Fruit fly (Drosophila melanogaster) whole organism, embryonic: ENCODE measurements around the gene mRpS25.

Source experiments
- Awh ChIP-seq: fragments of 200-800 bp; sonication (Bioruptor generic); IDR thresholded peaks from 2 replicates; pipeline ENCODE4, ENCODE4 v1.3.6; 2022; ENCODE audit warnings: missing biosample characterization, missing genetic modification characterization
- CG10543 ChIP-seq: fragments of 200-800 bp; sonication (Bioruptor generic); optimal IDR thresholded peaks from 3 replicates; lab custom pipeline; 2017; ENCODE audit warnings: missing biosample characterization, mild to moderate bottlenecking, missing genetic modification characterization, moderate library complexity
- CG11093 ChIP-seq: fragments of 200-800 bp; sonication (Bioruptor generic); IDR thresholded peaks from 3 replicates; pipeline ENCODE4 v1.3.6; 2022; ENCODE audit warnings: missing biosample characterization, missing genetic modification characterization
- CG12744 ChIP-seq: fragments of 200-800 bp; sonication (Bioruptor generic); optimal IDR thresholded peaks from 2 replicates; lab custom pipeline; 2016; ENCODE audit warnings: missing biosample characterization, missing genetic modification characterization
- CG14710 ChIP-seq: fragments of 200-800 bp; sonication (Bioruptor generic); optimal IDR thresholded peaks from 3 replicates; lab custom pipeline; 2019; ENCODE audit warnings: missing biosample characterization, mild to moderate bottlenecking, missing genetic modification characterization, moderate library complexity
- CG15479 ChIP-seq: fragments of 200-800 bp; sonication (Bioruptor generic); optimal IDR thresholded peaks from 3 replicates; lab custom pipeline; 2019; ENCODE audit warnings: missing biosample characterization, mild to moderate bottlenecking, missing genetic modification characterization, moderate library complexity
- CG17361 ChIP-seq: fragments of 200-800 bp; sonication (Bioruptor generic); IDR thresholded peaks from 3 replicates; pipeline ENCODE4 v1.3.6; 2022; ENCODE audit warnings: missing biosample characterization, missing genetic modification characterization
- CG1832 ChIP-seq: fragments of 200-800 bp; sonication (Bioruptor generic); optimal IDR thresholded peaks from 2 replicates; lab custom pipeline; 2017; ENCODE audit warnings: missing biosample characterization, mild to moderate bottlenecking, missing genetic modification characterization, inconsistent platforms
- CG18599 ChIP-seq: fragments of 200-800 bp; sonication (Bioruptor generic); optimal IDR thresholded peaks from 3 replicates; lab custom pipeline; 2017; ENCODE audit warnings: missing biosample characterization, missing genetic modification characterization, mild to moderate bottlenecking, moderate library complexity, missing genetic modification reagents
- CG2199 ChIP-seq: fragments of 200-800 bp; sonication (Bioruptor generic); IDR thresholded peaks from 3 replicates; pipeline ENCODE4 v1.3.6; 2022; ENCODE audit warnings: missing biosample characterization, missing genetic modification characterization
- CG2712 ChIP-seq: fragments of 200-800 bp; optimal IDR thresholded peaks from 3 replicates; lab custom pipeline; 2019; ENCODE audit warnings: missing biosample characterization, mild to moderate bottlenecking, missing genetic modification characterization, moderate library complexity
- CG30020 ChIP-seq: fragments of 200-800 bp; optimal IDR thresholded peaks from 2 replicates; lab custom pipeline; 2019; ENCODE audit warnings: missing biosample characterization, mild to moderate bottlenecking, missing genetic modification characterization, moderate library complexity
- CG30403 ChIP-seq: fragments of 200-800 bp; sonication (Bioruptor generic); optimal IDR thresholded peaks from 3 replicates; lab custom pipeline; 2016; ENCODE audit warnings: missing biosample characterization, missing genetic modification characterization
- CG34376 ChIP-seq: fragments of 200-800 bp; sonication (Bioruptor generic); optimal IDR thresholded peaks from 2 replicates; lab custom pipeline; 2018; ENCODE audit warnings: missing biosample characterization, mild to moderate bottlenecking, missing genetic modification characterization
- CG4404 ChIP-seq: fragments of 200-800 bp; sonication (Bioruptor generic); IDR thresholded peaks from 2 replicates; pipeline ENCODE4 v1.3.6; 2022; ENCODE audit warnings: missing biosample characterization, missing genetic modification characterization
- CG4617 ChIP-seq: fragments of 200-800 bp; sonication (Bioruptor generic); optimal IDR thresholded peaks from 3 replicates; lab custom pipeline; 2016; ENCODE audit warnings: missing biosample characterization, missing genetic modification characterization, borderline replicate concordance
- CG6791 ChIP-seq: fragments of 200-800 bp; sonication (Bioruptor generic); IDR thresholded peaks from 3 replicates; pipeline ENCODE4 v1.3.6; 2022; ENCODE audit warnings: missing biosample characterization, missing genetic modification characterization; ENCODE audit not compliant: partially characterized antibody
- CG8765 ChIP-seq: fragments of 200-800 bp; sonication (Bioruptor generic); IDR thresholded peaks from 2 replicates; pipeline ENCODE4 v1.3.6; 2022; ENCODE audit warnings: missing biosample characterization, missing genetic modification characterization
- Dek ChIP-seq: fragments of 200-800 bp; sonication (Bioruptor generic); optimal IDR thresholded peaks from 3 replicates; lab custom pipeline; 2019; ENCODE audit warnings: missing biosample characterization, mild to moderate bottlenecking, missing genetic modification characterization, moderate library complexity
- E2f1 ChIP-seq: fragments of 200-800 bp; sonication (Bioruptor generic); IDR thresholded peaks from 2 replicates; pipeline ENCODE4 v1.3.6; 2022; ENCODE audit warnings: missing biosample characterization, missing genetic modification characterization
- HHEX ChIP-seq: fragments of 200-800 bp; sonication (Bioruptor generic); optimal IDR thresholded peaks from 3 replicates; lab custom pipeline; 2017; ENCODE audit warnings: missing biosample characterization, mild to moderate bottlenecking, missing genetic modification characterization, missing genetic modification reagents
- Hey ChIP-seq: fragments of 200-800 bp; sonication (Bioruptor generic); optimal IDR thresholded peaks from 3 replicates; lab custom pipeline; 2018; ENCODE audit warnings: missing biosample characterization, mild to moderate bottlenecking, missing genetic modification characterization
- HmgZ ChIP-seq: fragments of 200-800 bp; sonication (Bioruptor generic); optimal IDR thresholded peaks from 2 replicates; lab custom pipeline; 2018; ENCODE audit warnings: missing biosample characterization, mild to moderate bottlenecking, missing genetic modification characterization
- Hsf ChIP-seq: fragments of 200-800 bp; sonication (Bioruptor generic); optimal IDR thresholded peaks from 3 replicates; lab custom pipeline; 2016; ENCODE audit warnings: missing biosample characterization, missing genetic modification characterization
- Nf-YB ChIP-seq: fragments of 200-800 bp; sonication (Bioruptor generic); optimal IDR thresholded peaks from 3 replicates; lab custom pipeline; 2019; ENCODE audit warnings: missing biosample characterization, mild to moderate bottlenecking, missing genetic modification characterization, moderate library complexity
- Nf-YC ChIP-seq: fragments of 200-800 bp; optimal IDR thresholded peaks from 3 replicates; lab custom pipeline; 2019; ENCODE audit warnings: missing biosample characterization, mild to moderate bottlenecking, missing genetic modification characterization, moderate library complexity
- Ssrp ChIP-seq: fragments of 200-800 bp; sonication (Bioruptor generic); optimal IDR thresholded peaks from 2 replicates; lab custom pipeline; 2018; ENCODE audit warnings: missing biosample characterization, mild to moderate bottlenecking, missing genetic modification characterization, moderate library complexity
- Usf ChIP-seq: fragments of 200-800 bp; sonication (Bioruptor generic); optimal IDR thresholded peaks from 2 replicates; lab custom pipeline; 2017; ENCODE audit warnings: missing genotype, missing biosample characterization, missing genetic modification characterization
- Vsx1 ChIP-seq: fragments of 200-800 bp; sonication (Bioruptor generic); optimal IDR thresholded peaks from 2 replicates; lab custom pipeline; 2017; ENCODE audit warnings: missing biosample characterization, mild to moderate bottlenecking, missing genetic modification characterization, missing genetic modification reagents
- ase ChIP-seq: fragments of 200-800 bp; sonication (Bioruptor generic); IDR thresholded peaks from 3 replicates; pipeline ENCODE4 v1.3.6; 2022; ENCODE audit warnings: missing biosample characterization, missing genetic modification characterization
- bsh ChIP-seq, 2 experiments: fragments of 200-800 bp; sonication (Bioruptor generic); optimal IDR thresholded peaks; 2 replicates each; lab custom pipeline; 2017 to 2018; ENCODE audit warnings: mild to moderate bottlenecking in 2 of 2, missing biosample characterization in 2 of 2, missing genetic modification characterization in 2 of 2, moderate library complexity in 1 of 2
- chm ChIP-seq: fragments of 200-800 bp; sonication (Bioruptor generic); IDR thresholded peaks from 2 replicates; pipeline ENCODE4 v1.3.6; 2022; ENCODE audit warnings: missing biosample characterization, missing genetic modification characterization
- ci ChIP-seq: fragments of 200-800 bp; sonication (Bioruptor generic); IDR thresholded peaks from 3 replicates; pipeline ENCODE4 v1.3.6; 2022; ENCODE audit warnings: missing biosample characterization, missing genetic modification characterization
- crol ChIP-seq: fragments of 200-800 bp; sonication (Bioruptor generic); IDR thresholded peaks from 2 replicates; pipeline ENCODE4 v1.3.6; 2022; ENCODE audit warnings: missing biosample characterization, missing genetic modification characterization
- ewg ChIP-seq: fragments of 200-800 bp; sonication (Bioruptor generic); optimal IDR thresholded peaks from 3 replicates; lab custom pipeline; 2017; ENCODE audit warnings: mild to moderate bottlenecking, missing biosample characterization, missing genetic modification reagents, missing genetic modification characterization
- gro ChIP-seq: fragments of 200-800 bp; sonication (Bioruptor generic); optimal IDR thresholded peaks from 2 replicates; lab custom pipeline; 2016; ENCODE audit warnings: missing biosample characterization, missing genetic modification characterization
- jigr1 ChIP-seq: fragments of 200-800 bp; sonication (Bioruptor generic); IDR thresholded peaks from 3 replicates; pipeline ENCODE4 v1.3.6; 2022; ENCODE audit warnings: missing biosample characterization, missing genetic modification characterization
- ken ChIP-seq: fragments of 200-800 bp; sonication (Bioruptor generic); IDR thresholded peaks from 3 replicates; pipeline ENCODE4 v1.3.6; 2022; ENCODE audit warnings: missing biosample characterization, missing genetic modification characterization
- lilli ChIP-seq: fragments of 200-800 bp; sonication (Bioruptor generic); optimal IDR thresholded peaks from 3 replicates; lab custom pipeline; 2016; ENCODE audit warnings: missing biosample characterization, missing genetic modification characterization
- lov ChIP-seq, 2 experiments: fragments of 200-800 bp in 1 of 2; fragments of >200 bp in 1 of 2; sonication (Bioruptor generic) in 1 of 2; IDR thresholded peaks in 1 of 2; optimal IDR thresholded peaks in 1 of 2; 2 replicates in 1 of 2; 3 replicates in 1 of 2; pipeline versions ENCODE4 v1.3.6 to Lab custom; 2017 to 2022; ENCODE audit warnings: missing biosample characterization in 1 of 2, missing genetic modification characterization in 1 of 2
- peb ChIP-seq: fragments of 200-800 bp; sonication (Bioruptor generic); IDR thresholded peaks from 2 replicates; pipeline ENCODE4 v1.3.6; 2022; ENCODE audit warnings: missing biosample characterization, missing genetic modification characterization
- pfk ChIP-seq: fragments of 200-800 bp; sonication (Bioruptor generic); optimal IDR thresholded peaks from 2 replicates; lab custom pipeline; 2018; ENCODE audit warnings: missing biosample characterization, mild to moderate bottlenecking, missing genetic modification characterization, moderate library complexity
- row ChIP-seq: fragments of 200-800 bp; sonication (Bioruptor generic); IDR thresholded peaks from 3 replicates; pipeline ENCODE4 v1.3.6; 2022; ENCODE audit warnings: missing biosample characterization, missing genetic modification characterization
- sima ChIP-seq: fragments of 200-800 bp; sonication (Bioruptor generic); optimal IDR thresholded peaks from 2 replicates; lab custom pipeline; 2016; ENCODE audit warnings: missing biosample characterization, missing genetic modification characterization
- stc ChIP-seq: fragments of 200-800 bp; sonication (Bioruptor generic); IDR thresholded peaks from 2 replicates; pipeline ENCODE4 v1.3.6; 2022; ENCODE audit warnings: missing biosample characterization, missing genetic modification characterization
- tna ChIP-seq: fragments of 200-800 bp; sonication (Bioruptor generic); IDR thresholded peaks from 2 replicates; pipeline ENCODE4 v1.3.6; 2022; ENCODE audit warnings: missing biosample characterization, missing genetic modification characterization; ENCODE audit not compliant: partially characterized antibody
- vfl ChIP-seq: fragments of 200-800 bp; sonication (Bioruptor generic); optimal IDR thresholded peaks from 2 replicates; lab custom pipeline; 2016; ENCODE audit warnings: missing biosample characterization, missing genetic modification characterization
- vnd ChIP-seq: fragments of 200-800 bp; sonication (Bioruptor generic); IDR thresholded peaks from 3 replicates; pipeline ENCODE4 v1.3.6; 2022; ENCODE audit warnings: missing biosample characterization, missing genetic modification characterization; ENCODE audit not compliant: partially characterized antibody

The mRpS25 gene

DNA sequence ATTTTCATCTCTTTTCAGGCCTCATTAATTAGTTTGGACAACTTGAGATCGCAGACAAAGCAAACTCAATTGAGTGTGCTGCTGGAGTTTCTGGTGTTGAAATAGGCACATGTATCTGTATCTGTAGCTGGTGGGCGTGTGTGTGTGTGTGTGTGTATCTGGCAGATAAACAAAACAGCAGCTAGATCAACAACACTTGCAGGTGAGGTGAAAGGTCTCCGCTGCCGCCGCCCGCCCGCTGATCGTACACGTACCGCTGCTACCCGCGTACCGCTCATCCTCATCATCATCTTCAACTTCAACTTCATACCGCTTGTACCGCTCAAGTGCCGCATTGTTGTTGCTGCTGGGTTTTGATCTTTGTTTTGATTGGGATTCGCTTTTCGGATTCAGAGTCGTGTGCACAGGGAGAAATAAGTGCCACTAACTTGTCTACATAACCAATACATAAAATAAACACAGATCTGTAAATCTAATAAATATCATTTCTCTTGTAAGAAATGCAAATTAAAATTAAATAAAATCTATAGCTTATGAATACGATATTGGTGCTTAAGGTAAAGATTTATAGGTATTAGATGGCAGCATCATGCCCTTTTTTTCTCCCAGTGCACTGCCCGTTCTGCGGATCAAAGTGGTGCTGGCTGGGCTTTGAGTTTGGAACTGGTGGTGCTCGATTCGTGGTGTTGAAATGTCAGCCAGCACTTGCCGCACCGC is 44.5 kb upstream of the mRpS25 start (continued):
- TF ChIP-seq CG14710: peak; percentile 94
- peak; percentile 85 for TF ChIP-seq CG30403 (GFP tag; lab: Kevin White, UChicago)
- peak; percentile 58 for TF ChIP-seq Dek (tag; lab: Kevin White, UChicago)
- no peak for TF ChIP-seq Hey
- no peak; the same call in 1 of the 2 replicates for TF ChIP-seq Awh (GFP tag; lab: Robert Waterston, UW)
- peak; percentile 55 for TF ChIP-seq Nf-YC (tag; lab: Kevin White, UChicago)
- TF ChIP-seq CG18599 (GFP tag; lab: Kevin White, UChicago): peak; percentile 63
- TF ChIP-seq CG34376 (GFP tag; lab: Kevin White, UChicago): no peak
- peak; percentile 70 for TF ChIP-seq Nf-YB
- TF ChIP-seq E2f1 (GFP tag; lab: Robert Waterston, UW): peak; percentile 76
- peak; percentile 64 for TF ChIP-seq Usf (GFP tag; lab: Kevin White, UChicago)
- TF ChIP-seq CG4617: peak; percentile 32
- peak; percentile 57; the same call in 1 of the 3 replicates for TF ChIP-seq ase
- TF ChIP-seq pfk (GFP tag; lab: Kevin White, UChicago): no peak
- peak; percentile 86 for TF ChIP-seq row (GFP tag; lab: Robert Waterston, UW)
- no peak for TF ChIP-seq sima (GFP tag; lab: Kevin White, UChicago)
- TF ChIP-seq ewg (GFP tag; lab: Kevin White, UChicago): peak; percentile 68
- TF ChIP-seq CG1832: no peak
- no peak for TF ChIP-seq gro (GFP tag; lab: Kevin White, UChicago)
- peak; percentile 48 for TF ChIP-seq CG15479 (GFP tag; lab: Kevin White, UChicago)
- TF ChIP-seq Ssrp (tag; lab: Kevin White, UChicago): peak; percentile 90
- TF ChIP-seq lov (optimal IDR thresholded peaks at IDR 0.05; lab: Kevin White, UChicago): no peak
- peak; percentile 70; the same call in 2 of the 3 replicates for TF ChIP-seq lov (GFP tag; IDR thresholded peaks at IDR 0.05; lab: Robert Waterston, UW)
- peak; percentile 84 for TF ChIP-seq ci (GFP tag; lab: Robert Waterston, UW)
- peak; percentile 59 for TF ChIP-seq peb (GFP tag; lab: Robert Waterston, UW)
- peak; percentile 44 for TF ChIP-seq CG10543 (GFP tag; lab: Kevin White, UChicago)
- TF ChIP-seq CG8765 (GFP tag; lab: Robert Waterston, UW): peak; percentile 63
- peak; percentile 72 for TF ChIP-seq jigr1
- TF ChIP-seq HmgZ (tag; lab: Kevin White, UChicago): peak; percentile 25
- TF ChIP-seq CG30020 (tag; lab: Kevin White, UChicago): peak; percentile 56
- TF ChIP-seq tna: no peak
- peak; percentile 63 for TF ChIP-seq chm (GFP tag; lab: Robert Waterston, UW)
- no peak for TF ChIP-seq CG2199 (GFP tag; lab: Robert Waterston, UW)
- peak; percentile 94 for TF ChIP-seq crol (GFP tag; lab: Robert Waterston, UW)
- TF ChIP-seq vnd (GFP tag; lab: Robert Waterston, UW): no peak
- TF ChIP-seq CG12744: peak; percentile 33
- peak; percentile 90 for TF ChIP-seq CG4404 (GFP tag; lab: Robert Waterston, UW)
- TF ChIP-seq lilli (GFP tag; lab: Kevin White, UChicago): peak; percentile 71
- peak; percentile 81 for TF ChIP-seq stc (GFP tag; lab: Robert Waterston, UW)
- TF ChIP-seq Hsf: peak; percentile 78
- TF ChIP-seq CG17361: peak; percentile 91
- peak in 1 of 2 experiments; percentile 93 for TF ChIP-seq bsh (GFP tag; optimal IDR thresholded peaks at IDR 0.05; lab: Kevin White, UChicago)
- peak; percentile 41 for TF ChIP-seq Vsx1 (GFP tag; lab: Kevin White, UChicago)
- peak; percentile 15 for TF ChIP-seq vfl (GFP tag; lab: Kevin White, UChicago)
- TF ChIP-seq CG2712: peak; percentile 95
- TF ChIP-seq CG6791 (GFP tag; lab: Robert Waterston, UW): 0 out of 3 replicates have a peak, but pooled peaks have one; percentile 25
- peak; percentile 36 for TF ChIP-seq HHEX
- TF ChIP-seq ken (GFP tag; lab: Robert Waterston, UW): peak; percentile 58; the same call in 1 of the 3 replicates
- TF ChIP-seq CG11093 (GFP tag; lab: Robert Waterston, UW): peak; percentile 76
